Worm (Caenorhabditis elegans) whole organism, L2 larva: Measurements from ENCODE around the gene mtp-18.

Experiments
- C34F6.9 ChIP-seq: fragments of 150-350 bp; optimal IDR thresholded peaks from 2 replicates; lab custom pipeline; 2014; ENCODE audit warnings: missing biosample characterization, missing genetic modification characterization
- F13H6.1 ChIP-seq: sonication (generic microtip); optimal IDR thresholded peaks from 2 replicates; lab custom pipeline; 2016; ENCODE audit warnings: missing genetic modification characterization, missing compliant biosample characterization
- R02D3.7 ChIP-seq: fragments of 150-350 bp; optimal IDR thresholded peaks from 2 replicates; lab custom pipeline; 2014; ENCODE audit warnings: missing biosample characterization, missing genetic modification characterization
- Y55F3AM.14 ChIP-seq: fragments of 200-800 bp; sonication (Bioruptor generic); optimal IDR thresholded peaks from 2 replicates; lab custom pipeline; 2018; ENCODE audit warnings: mild to moderate bottlenecking, missing genetic modification characterization, missing compliant biosample characterization
- ZK546.5 ChIP-seq: sonication (generic microtip); optimal IDR thresholded peaks from 2 replicates; lab custom pipeline; 2017; ENCODE audit warnings: missing biosample characterization, missing genetic modification characterization
- alr-1 ChIP-seq: fragments of 150-350 bp; optimal IDR thresholded peaks from 2 replicates; lab custom pipeline; 2014; ENCODE audit warnings: missing biosample characterization, missing genetic modification characterization
- aly-2 ChIP-seq: fragments of 150-350 bp; optimal IDR thresholded peaks from 2 replicates; lab custom pipeline; 2014; ENCODE audit warnings: missing biosample characterization, missing genetic modification characterization
- ama-1 ChIP-seq: fragments of 150-350 bp; optimal IDR thresholded peaks from 2 replicates; lab custom pipeline; 2018; ENCODE audit warnings: inconsistent platforms
- blmp-1 ChIP-seq: sonication (generic microtip); optimal IDR thresholded peaks from 2 replicates; lab custom pipeline; 2017; ENCODE audit warnings: missing genetic modification characterization, mild to moderate bottlenecking, missing compliant biosample characterization, antibody characterized with exemption, moderate library complexity; ENCODE audit not compliant: insufficient read depth
- ceh-16 ChIP-seq: fragments of 150-350 bp; optimal IDR thresholded peaks from 2 replicates; lab custom pipeline; 2014; ENCODE audit warnings: missing biosample characterization, missing genetic modification characterization
- ceh-82 ChIP-seq: fragments of 150-350 bp; optimal IDR thresholded peaks from 2 replicates; lab custom pipeline; 2014; ENCODE audit warnings: missing biosample characterization, missing genetic modification characterization
- crh-2 ChIP-seq: sonication (generic microtip); optimal IDR thresholded peaks from 2 replicates; lab custom pipeline; 2017; ENCODE audit warnings: missing biosample characterization, missing genetic modification characterization
- dmd-4 ChIP-seq: sonication (generic microtip); optimal IDR thresholded peaks from 2 replicates; lab custom pipeline; 2017; ENCODE audit warnings: missing biosample characterization, missing genetic modification characterization
- egl-27 ChIP-seq: sonication (generic microtip); optimal IDR thresholded peaks from 3 replicates; lab custom pipeline; 2017; ENCODE audit warnings: missing biosample characterization, missing genetic modification reagents, missing genetic modification characterization
- elt-1 ChIP-seq: fragments of 150-350 bp; optimal IDR thresholded peaks from 2 replicates; lab custom pipeline; 2014; ENCODE audit warnings: missing biosample characterization, missing genetic modification characterization
- elt-3 ChIP-seq: sonication (generic microtip); optimal IDR thresholded peaks from 2 replicates; lab custom pipeline; 2017; ENCODE audit warnings: missing biosample characterization, missing genetic modification characterization
- fos-1 ChIP-seq: fragments of 150-350 bp; optimal IDR thresholded peaks from 2 replicates; lab custom pipeline; 2014; ENCODE audit warnings: missing biosample characterization, missing genetic modification characterization
- gmeb-1 ChIP-seq: fragments of 150-350 bp; optimal IDR thresholded peaks from 2 replicates; lab custom pipeline; 2014; ENCODE audit warnings: missing biosample characterization, missing genetic modification characterization
- lin-11 ChIP-seq: fragments of 150-350 bp; sonication (generic microtip); optimal IDR thresholded peaks from 2 replicates; lab custom pipeline; 2014; ENCODE audit warnings: missing biosample characterization, missing genetic modification characterization, inconsistent platforms, mixed read lengths
- lin-13 ChIP-seq: fragments of 150-350 bp; optimal IDR thresholded peaks from 2 replicates; lab custom pipeline; 2014; ENCODE audit warnings: missing biosample characterization, missing genetic modification reagents, missing genetic modification characterization
- lin-39 ChIP-seq: fragments of 150-350 bp; optimal IDR thresholded peaks from 2 replicates; lab custom pipeline; 2014; ENCODE audit warnings: missing biosample characterization, missing genetic modification reagents, missing genetic modification characterization
- lsy-2 ChIP-seq, 2 experiments: fragments of 150-350 bp in 1 of 2; sonication (generic microtip) in 1 of 2; optimal IDR thresholded peaks; 2 replicates each; lab custom pipeline; 2014 to 2017; ENCODE audit warnings: missing biosample characterization in 2 of 2, missing genetic modification characterization in 2 of 2
- mab-5 ChIP-seq: fragments of 150-350 bp; optimal IDR thresholded peaks from 2 replicates; lab custom pipeline; 2014; ENCODE audit warnings: missing biosample characterization, missing genetic modification characterization
- mbf-1 ChIP-seq: sonication (generic microtip); optimal IDR thresholded peaks from 2 replicates; lab custom pipeline; 2017; ENCODE audit warnings: missing biosample characterization, missing genetic modification characterization
- mdl-1 ChIP-seq, 2 experiments: fragments of 150-350 bp in 1 of 2; sonication (generic microtip) in 1 of 2; optimal IDR thresholded peaks; 2 replicates each; lab custom pipeline; 2017; ENCODE audit warnings: missing biosample characterization in 2 of 2, missing genetic modification characterization in 2 of 2
- nhr-10 ChIP-seq: sonication (generic microtip); optimal IDR thresholded peaks from 2 replicates; lab custom pipeline; 2017; ENCODE audit warnings: missing biosample characterization, missing genetic modification characterization
- nhr-11 ChIP-seq: fragments of 150-350 bp; optimal IDR thresholded peaks from 2 replicates; lab custom pipeline; 2014; ENCODE audit warnings: missing biosample characterization, missing genetic modification characterization
- nhr-12 ChIP-seq: fragments of 150-350 bp; optimal IDR thresholded peaks from 2 replicates; lab custom pipeline; 2014; ENCODE audit warnings: missing biosample characterization, missing genetic modification characterization
- nhr-129 ChIP-seq: fragments of 150-350 bp; optimal IDR thresholded peaks from 2 replicates; lab custom pipeline; 2014; ENCODE audit warnings: missing biosample characterization, missing genetic modification characterization
- nhr-21 ChIP-seq: fragments of 150-350 bp; optimal IDR thresholded peaks from 2 replicates; lab custom pipeline; 2014; ENCODE audit warnings: missing biosample characterization, missing genetic modification characterization
- nhr-23 ChIP-seq: fragments of 150-350 bp; optimal IDR thresholded peaks from 2 replicates; lab custom pipeline; 2014; ENCODE audit warnings: missing biosample characterization, missing genetic modification reagents, missing genetic modification characterization
- nhr-237 ChIP-seq: fragments of 150-350 bp; optimal IDR thresholded peaks from 2 replicates; lab custom pipeline; 2014; ENCODE audit warnings: missing biosample characterization, missing genetic modification characterization
- nhr-25 ChIP-seq: fragments of 150-350 bp; sonication (generic microtip); optimal IDR thresholded peaks from 3 replicates; lab custom pipeline; 2014; ENCODE audit warnings: missing biosample characterization, missing genetic modification characterization
- nhr-6 ChIP-seq: fragments of 150-350 bp; optimal IDR thresholded peaks from 2 replicates; lab custom pipeline; 2014; ENCODE audit warnings: missing biosample characterization, missing genetic modification characterization
- nhr-77 ChIP-seq: fragments of 150-350 bp; optimal IDR thresholded peaks from 2 replicates; lab custom pipeline; 2014; ENCODE audit warnings: missing biosample characterization, missing genetic modification characterization
- peb-1 ChIP-seq: fragments of 150-350 bp; optimal IDR thresholded peaks from 2 replicates; lab custom pipeline; 2014; ENCODE audit warnings: missing biosample characterization, missing genetic modification characterization
- sem-4 ChIP-seq: fragments of 150-350 bp; optimal IDR thresholded peaks from 2 replicates; lab custom pipeline; 2014; ENCODE audit warnings: missing biosample characterization, missing genetic modification reagents, missing genetic modification characterization
- skn-1 ChIP-seq: sonication (generic microtip); optimal IDR thresholded peaks from 2 replicates; lab custom pipeline; 2017; ENCODE audit warnings: missing biosample characterization, missing genetic modification characterization
- sma-3 ChIP-seq: sonication (generic microtip); optimal IDR thresholded peaks from 2 replicates; lab custom pipeline; 2016; ENCODE audit warnings: missing genetic modification reagents, missing genetic modification characterization, missing compliant biosample characterization
- sma-9 ChIP-seq, 2 experiments: fragments of 150-350 bp in 1 of 2; sonication (generic microtip) in 1 of 2; optimal IDR thresholded peaks; 2 replicates each; lab custom pipeline; 2014 to 2016; ENCODE audit warnings: missing genetic modification characterization in 2 of 2, mild to moderate bottlenecking in 1 of 2, missing biosample characterization in 1 of 2, missing compliant biosample characterization in 1 of 2, missing genetic modification reagents in 1 of 2, moderate library complexity in 1 of 2
- snpc-4 ChIP-seq: fragments of 150-350 bp; optimal IDR thresholded peaks from 2 replicates; lab custom pipeline; 2014; ENCODE audit warnings: missing biosample characterization, missing genetic modification characterization
- unc-39 ChIP-seq: fragments of 150-350 bp; optimal IDR thresholded peaks from 2 replicates; lab custom pipeline; 2014; ENCODE audit warnings: missing biosample characterization, missing genetic modification characterization
- unc-55 ChIP-seq: fragments of 150-350 bp; sonication (generic microtip); optimal IDR thresholded peaks from 3 replicates; lab custom pipeline; 2014; ENCODE audit warnings: missing biosample characterization, missing genetic modification reagents, missing genetic modification characterization
- unc-62 ChIP-seq: fragments of 150-350 bp; optimal IDR thresholded peaks from 2 replicates; lab custom pipeline; 2014; ENCODE audit warnings: missing biosample characterization, missing genetic modification reagents, missing genetic modification characterization
- zag-1 ChIP-seq: fragments of 150-350 bp; optimal IDR thresholded peaks from 2 replicates; lab custom pipeline; 2014; ENCODE audit warnings: missing biosample characterization, missing genetic modification characterization
- ztf-1 ChIP-seq: fragments of 200-800 bp; sonication (Bioruptor generic); conservative IDR thresholded peaks from 2 replicates; pipeline ENCODE4 v1.3.6; 2022; ENCODE audit warnings: missing genetic modification characterization, missing compliant biosample characterization
- ztf-11 ChIP-seq: sonication (generic microtip); optimal IDR thresholded peaks from 2 replicates; lab custom pipeline; 2017; ENCODE audit warnings: missing biosample characterization, missing genetic modification characterization
- ztf-4 ChIP-seq: fragments of 150-350 bp; optimal IDR thresholded peaks from 2 replicates; lab custom pipeline; 2014; ENCODE audit warnings: missing biosample characterization, missing genetic modification characterization

mtp-18 gene

ce11 chrX:6206305-6206704 is at the start of gene mtp-18:
mtp-18 (minus strand) TSS chrX:6206405.
- no peak for TF ChIP-seq Y55F3AM.14 (GFP tag; lab: Kevin White, UChicago)
- TF ChIP-seq dmd-4 (tag; lab: Kevin White, UChicago): no peak
- no peak for TF ChIP-seq lin-13 (GFP tag; lab: Kevin White, UChicago)
- TF ChIP-seq blmp-1: no peak
- TF ChIP-seq ama-1: no peak
- TF ChIP-seq nhr-6 (tag; lab: Kevin White, UChicago): no peak
- TF ChIP-seq mbf-1 (tag; lab: Kevin White, UChicago): no peak
- no peak for TF ChIP-seq nhr-23 (tag; lab: Kevin White, UChicago)

ce11 chrX:6255561-6255960 is 49.4 kb upstream of the mtp-18 start:
- TF ChIP-seq elt-1 (tag; lab: Kevin White, UChicago) (no peak), unc-55 (GFP tag; lab: Kevin White, UChicago) (no peak), unc-39 (tag; lab: Kevin White, UChicago) (no peak), ztf-11 (tag; lab: Kevin White, UChicago) (no peak), ceh-16 (tag; lab: Kevin White, UChicago) (no peak), nhr-237 (tag; lab: Kevin White, UChicago) (no peak), ceh-82 (tag; lab: Kevin White, UChicago) (no peak), peb-1 (tag; lab: Kevin White, UChicago) (no peak), mab-5 (tag; lab: Kevin White, UChicago) (peak; percentile 34), unc-62 (GFP tag; lab: Kevin White, UChicago) (no peak), ama-1 (peak; percentile 58), nhr-10 (tag; lab: Kevin White, UChicago) (peak; percentile 34), dmd-4 (tag; lab: Kevin White, UChicago) (no peak), sma-3 (GFP tag; lab: Kevin White, UChicago) (peak; percentile 85), F13H6.1 (tag; lab: Kevin White, UChicago) (peak; percentile 91), lin-13 (GFP tag; lab: Kevin White, UChicago) (peak; percentile 56), crh-2 (tag; lab: Kevin White, UChicago) (peak; percentile 94), alr-1 (tag; lab: Kevin White, UChicago) (no peak), ztf-4 (peak; percentile 91), snpc-4 (tag; lab: Kevin White, UChicago) (no peak), zag-1 (no peak), elt-3 (tag; lab: Kevin White, UChicago) (no peak), mbf-1 (tag; lab: Kevin White, UChicago) (no peak), nhr-129 (tag; lab: Kevin White, UChicago) (peak; percentile 97), ztf-1 (GFP tag; lab: Robert Waterston, UW) (no peak), C34F6.9 (tag; lab: Kevin White, UChicago) (peak; percentile 52), lin-11 (tag; lab: Kevin White, UChicago) (peak; percentile 48), nhr-25 (tag; lab: Kevin White, UChicago) (peak; percentile 89), sem-4 (tag; lab: Kevin White, UChicago) (peak; percentile 60), fos-1 (tag; lab: Kevin White, UChicago) (peak; percentile 68), gmeb-1 (tag; lab: Kevin White, UChicago) (peak; percentile 56), nhr-77 (tag; lab: Kevin White, UChicago) (no peak), skn-1 (peak; percentile 4), nhr-11 (tag; lab: Kevin White, UChicago) (no peak), mdl-1 (tag; optimal IDR thresholded peaks at IDR 0.05; lab: Kevin White, UChicago) (peak; percentile 67 to 91), lin-39 (tag; lab: Kevin White, UChicago) (no peak), egl-27 (tag; lab: Kevin White, UChicago) (no peak), nhr-21 (peak; percentile 85), nhr-12 (tag; lab: Kevin White, UChicago) (no peak), Y55F3AM.14 (GFP tag; lab: Kevin White, UChicago) (peak; percentile 78), nhr-6 (tag; lab: Kevin White, UChicago) (peak; percentile 26), lsy-2 (tag; optimal IDR thresholded peaks at IDR 0.05; lab: Kevin White, UChicago) (peak in 1 of 2 experiments; percentile 76), sma-9 (GFP tag; optimal IDR thresholded peaks at IDR 0.05; lab: Kevin White, UChicago) (peak; percentile 97), sma-9 (tag; optimal IDR thresholded peaks at IDR 0.05; lab: Kevin White, UChicago) (no peak), R02D3.7 (no peak), blmp-1 (peak; percentile 81), ZK546.5 (tag; lab: Kevin White, UChicago) (no peak), aly-2 (tag; lab: Kevin White, UChicago) (no peak), nhr-23 (tag; lab: Kevin White, UChicago) (no peak)
